Fruit fly (Drosophila melanogaster): ENCODE measurements around the gene CG16782.

The CG16782 gene

dm6 chrX:3474476-3475439 lies 14.7 kb upstream of the CG16782 start, which contains the start of gene CG12206 (continued):
- peak; percentile 63 for TF ChIP-seq CG10979 (tag; optimal IDR thresholded peaks at IDR 0.05)
- TF ChIP-seq CG3847 (GFP tag; IDR thresholded peaks at IDR 0.05), result peak; percentile 63
- no peak for TF ChIP-seq sr (GFP tag; IDR thresholded peaks at IDR 0.05)
- no peak for TF ChIP-seq ab (GFP tag; optimal IDR thresholded peaks at IDR 0.05)
- no peak for TF ChIP-seq CG7372 (GFP tag; IDR thresholded peaks at IDR 0.05)
- TF ChIP-seq ken (GFP tag; IDR thresholded peaks at IDR 0.05), result no peak
- peak; percentile 26 for TF ChIP-seq Deaf1 (tag; optimal IDR thresholded peaks at IDR 0.05)
- peak; percentile 57 for TF ChIP-seq Oli (tag; optimal IDR thresholded peaks at IDR 0.05)
- TF ChIP-seq CG34376 (GFP tag; optimal IDR thresholded peaks at IDR 0.05), result no peak
- no peak for TF ChIP-seq NC2α (GFP tag; optimal IDR thresholded peaks at IDR 0.05)
- peak; percentile 64 for TF ChIP-seq Atf6 (GFP tag; IDR thresholded peaks at IDR 0.05)
- no peak for TF ChIP-seq cas (GFP tag; IDR thresholded peaks at IDR 0.05)
- no peak for TF ChIP-seq crc (GFP tag; optimal IDR thresholded peaks at IDR 0.05)
- TF ChIP-seq tin (GFP tag; optimal IDR thresholded peaks at IDR 0.05), result peak; percentile 13
- TF ChIP-seq nau (GFP tag; optimal IDR thresholded peaks at IDR 0.05), result no peak
- no peak for TF ChIP-seq Tbp (GFP tag; optimal IDR thresholded peaks at IDR 0.05)
- no peak for TF ChIP-seq CG12744 (GFP tag; optimal IDR thresholded peaks at IDR 0.05)
- no peak for TF ChIP-seq toy (GFP tag; IDR thresholded peaks at IDR 0.05)
- no peak for TF ChIP-seq jumu (GFP tag; optimal IDR thresholded peaks at IDR 0.05)
- no peak for TF ChIP-seq CG11398 (GFP tag; optimal IDR thresholded peaks at IDR 0.05)
- TF ChIP-seq CG8089 (GFP tag; optimal IDR thresholded peaks at IDR 0.05), result no peak
- TF ChIP-seq CG42726 (GFP tag; IDR thresholded peaks at IDR 0.05; ENCODE audit: partially characterized antibody), result no peak
- TF ChIP-seq Nf-YB (GFP tag; optimal IDR thresholded peaks at IDR 0.05), result peak; percentile 9
- no peak for TF ChIP-seq Doc2 (GFP tag; IDR thresholded peaks at IDR 0.05)
- TF ChIP-seq CG11560 (tag; IDR thresholded peaks at IDR 0.05), result no peak
- no peak for TF ChIP-seq CG6791 (GFP tag; IDR thresholded peaks at IDR 0.05; ENCODE audit: partially characterized antibody)
- TF ChIP-seq YL-1 (GFP tag; optimal IDR thresholded peaks at IDR 0.05), result no peak
- no peak for TF ChIP-seq z (GFP tag; IDR thresholded peaks at IDR 0.05)
- TF ChIP-seq CG31365 (tag; optimal IDR thresholded peaks at IDR 0.05), result no peak
- no peak for TF ChIP-seq gcm2 (GFP tag; optimal IDR thresholded peaks at IDR 0.05)
- TF ChIP-seq zf30C (GFP tag; optimal IDR thresholded peaks at IDR 0.05), result no peak
- peak; percentile 11 for TF ChIP-seq CG30431 (GFP tag; optimal IDR thresholded peaks at IDR 0.05)
- peak; percentile 45 for TF ChIP-seq CG4424 (GFP tag; optimal IDR thresholded peaks at IDR 0.05)
- TF ChIP-seq CTCF (GFP tag; optimal IDR thresholded peaks at IDR 0.05), result no peak
- TF ChIP-seq Dll (GFP tag; IDR thresholded peaks at IDR 0.05; ENCODE audit: partially characterized antibody), result no peak
- TF ChIP-seq crol (GFP tag; IDR thresholded peaks at IDR 0.05), result no peak
- peak; percentile 27 for TF ChIP-seq wor (GFP tag; IDR thresholded peaks at IDR 0.05)
- TF ChIP-seq fd102C (GFP tag; optimal IDR thresholded peaks at IDR 0.05), result no peak
- no peak for TF ChIP-seq tup (GFP tag; optimal IDR thresholded peaks at IDR 0.05)
- TF ChIP-seq gro (GFP tag; optimal IDR thresholded peaks at IDR 0.05), result no peak
- TF ChIP-seq CG8944 (GFP tag; optimal IDR thresholded peaks at IDR 0.05), result no peak
- TF ChIP-seq CG5245 (GFP tag; optimal IDR thresholded peaks at IDR 0.05), result no peak
- no peak for TF ChIP-seq CG10462 (GFP tag; optimal IDR thresholded peaks at IDR 0.05)
- TF ChIP-seq esg (GFP tag; conservative IDR thresholded peaks at IDR 0.05), result peak; percentile 32; the same call in 1 of the 2 replicates
- TF ChIP-seq CG7839 (tag; optimal IDR thresholded peaks at IDR 0.05), result peak; percentile 79
- no peak for TF ChIP-seq Ets97D (GFP tag; optimal IDR thresholded peaks at IDR 0.05)
- peak; percentile 47; the same call in 1 of the 3 replicates for TF ChIP-seq Dbx (GFP tag; IDR thresholded peaks at IDR 0.05)
- TF ChIP-seq Optix (GFP tag; IDR thresholded peaks at IDR 0.05), result no peak
- peak; percentile 34; the same call in 1 of the 2 replicates for TF ChIP-seq CG4360 (GFP tag; IDR thresholded peaks at IDR 0.05)
- TF ChIP-seq CG18011 (GFP tag; optimal IDR thresholded peaks at IDR 0.05), result no peak
- peak; percentile 74 for TF ChIP-seq nmo (GFP tag; optimal IDR thresholded peaks at IDR 0.05)
